Worm (Caenorhabditis elegans) whole organism, late embryonic: ENCODE measurements around the gene Y41G9A.10.

Experiments
- F13H6.1 ChIP-seq: sonication (generic microtip); optimal IDR thresholded peaks from 2 replicates; lab custom pipeline; 2016; ENCODE audit warnings: missing genetic modification characterization, missing compliant biosample characterization
- ama-1 ChIP-seq: fragments of 150-350 bp; optimal IDR thresholded peaks from 2 replicates; lab custom pipeline; 2014
- ceh-18 ChIP-seq: sonication (generic microtip); optimal IDR thresholded peaks from 2 replicates; lab custom pipeline; 2016; ENCODE audit warnings: missing genetic modification characterization, missing compliant biosample characterization
- ceh-19 ChIP-seq: fragments of 200-800 bp; sonication (Bioruptor generic); optimal IDR thresholded peaks from 2 replicates; lab custom pipeline; 2018; ENCODE audit warnings: mild to moderate bottlenecking, missing genetic modification characterization, missing compliant biosample characterization
- elt-2 ChIP-seq: sonication (generic microtip); optimal IDR thresholded peaks from 2 replicates; lab custom pipeline; 2016; ENCODE audit warnings: missing genetic modification reagents, missing genetic modification characterization, missing compliant biosample characterization
- fax-1 ChIP-seq: sonication (generic microtip); optimal IDR thresholded peaks from 2 replicates; lab custom pipeline; 2016; ENCODE audit warnings: missing genotype, missing genetic modification characterization, missing compliant biosample characterization
- fkh-10 ChIP-seq: fragments of 150-350 bp; optimal IDR thresholded peaks from 2 replicates; lab custom pipeline; 2014; ENCODE audit warnings: missing biosample characterization, missing genetic modification reagents, missing genetic modification characterization
- fkh-6 ChIP-seq: sonication (generic microtip); optimal IDR thresholded peaks from 2 replicates; lab custom pipeline; 2016; ENCODE audit warnings: missing genetic modification characterization, missing compliant biosample characterization
- hlh-8 ChIP-seq: sonication (generic microtip); optimal IDR thresholded peaks from 2 replicates; lab custom pipeline; 2016; ENCODE audit warnings: missing genotype, missing genetic modification characterization, missing compliant biosample characterization
- mec-3 ChIP-seq: sonication (generic microtip); optimal IDR thresholded peaks from 2 replicates; lab custom pipeline; 2016; ENCODE audit warnings: borderline replicate concordance, missing genetic modification characterization, missing compliant biosample characterization
- nhr-11 ChIP-seq: fragments of 150-350 bp; optimal IDR thresholded peaks from 2 replicates; lab custom pipeline; 2014; ENCODE audit warnings: missing biosample characterization, missing genetic modification characterization
- pax-1 ChIP-seq: fragments of 150-350 bp; optimal IDR thresholded peaks from 2 replicates; lab custom pipeline; 2014; ENCODE audit warnings: missing biosample characterization, missing genetic modification characterization
- tbx-7 ChIP-seq: sonication (generic microtip); optimal IDR thresholded peaks from 2 replicates; lab custom pipeline; 2016; ENCODE audit warnings: missing genotype, missing genetic modification characterization, missing compliant biosample characterization
- unc-3 ChIP-seq, 2 experiments: fragments of 200-800 bp in 1 of 2; sonication (Bioruptor generic) in 1 of 2; sonication (generic microtip) in 1 of 2; conservative IDR thresholded peaks in 1 of 2; optimal IDR thresholded peaks in 1 of 2; 2 replicates each; pipeline versions ENCODE4 v1.3.6 to Lab custom; 2016 to 2022; ENCODE audit warnings: missing compliant biosample characterization in 2 of 2, missing genetic modification characterization in 2 of 2, missing genetic modification reagents in 1 of 2

- TF ChIP-seq nhr-11 (tag; lab: Kevin White, UChicago) (no peak), fkh-6 (tag; lab: Kevin White, UChicago) (no peak), fax-1 (no peak), pax-1 (tag; lab: Kevin White, UChicago) (no peak), ceh-18 (no peak), unc-3 (GFP tag; conservative IDR thresholded peaks at IDR 0.05; lab: Robert Waterston, UW) (no peak), unc-3 (tag; optimal IDR thresholded peaks at IDR 0.05; lab: Kevin White, UChicago) (no peak), F13H6.1 (tag; lab: Kevin White, UChicago) (no peak), ceh-19 (GFP tag; lab: Kevin White, UChicago) (no peak), mec-3 (no peak), ama-1 (no peak), tbx-7 (no peak), elt-2 (tag; lab: Kevin White, UChicago) (no peak), hlh-8 (no peak), fkh-10 (GFP tag; lab: Kevin White, UChicago) (no peak)
Measured at ce11 chrX:2983996-2984395, 37.6 kb upstream of the Y41G9A.10 start, which contains the start of gene osm-5.
